Worm (Caenorhabditis elegans): ENCODE results near the gene Y38F1A.8.

ce11 chrII:12996249-12996648, 4.4 kb downstream of the Y38F1A.8 start, which contains the start of gene hphd-1:
- TF ChIP-seq aly-2 (tag; optimal IDR thresholded peaks at IDR 0.05) (no peak), elt-2 (tag; optimal IDR thresholded peaks at IDR 0.05) (peak; percentile 63), pha-4 (tag; optimal IDR thresholded peaks at IDR 0.05) (peak; percentile 93), skn-1 (tag; optimal IDR thresholded peaks at IDR 0.05) (no peak), R02D3.7 (tag; optimal IDR thresholded peaks at IDR 0.05) (no peak), egl-27 (tag; optimal IDR thresholded peaks at IDR 0.05) (no peak), ama-1 (optimal IDR thresholded peaks at IDR 0.05) (no peak), nhr-43 (tag; optimal IDR thresholded peaks at IDR 0.05; ENCODE audit: poor library complexity, severe bottlenecking) (peak; percentile 84), elt-1 (tag; optimal IDR thresholded peaks at IDR 0.05) (no peak)
